Fruit fly (Drosophila melanogaster): ENCODE data around the gene Sox21b.

Sox21b gene

dm6 chr3L:14131274-14131989 lies at the start of gene Sox21b:
Gene Sox21b (minus strand): TSS chr3L:14131324.
- TF ChIP-seq Hr96 (GFP tag; optimal IDR thresholded peaks at IDR 0.05) (peak; percentile 22), kay (GFP tag; ENCODE audit: borderline replicate concordance) (no peak), toe (GFP tag; optimal IDR thresholded peaks at IDR 0.05) (no peak), CG1620 (GFP tag; optimal IDR thresholded peaks at IDR 0.05) (no peak), ovo (GFP tag; optimal IDR thresholded peaks at IDR 0.05) (no peak), CG7101 (tag; optimal IDR thresholded peaks at IDR 0.05) (no peak), pad (GFP tag; optimal IDR thresholded peaks at IDR 0.05) (peak; percentile 76), tj (GFP tag; optimal IDR thresholded peaks at IDR 0.05) (peak; percentile 34), CG7045 (GFP tag; optimal IDR thresholded peaks at IDR 0.05) (peak; percentile 11), cic (GFP tag; optimal IDR thresholded peaks at IDR 0.05) (no peak), cnc (optimal IDR thresholded peaks at IDR 0.05) (no peak)

dm6 chr3L:14178520-14178919 lies 47.4 kb upstream of the Sox21b start, which contains the start of gene D:
Gene D (minus strand): TSS chr3L:14178620.
- TF ChIP-seq Clk (GFP tag; optimal IDR thresholded peaks at IDR 0.05) (no peak), ovo (GFP tag; optimal IDR thresholded peaks at IDR 0.05) (no peak), CG7101 (tag; optimal IDR thresholded peaks at IDR 0.05) (no peak), tj (GFP tag; optimal IDR thresholded peaks at IDR 0.05) (no peak), toe (GFP tag; optimal IDR thresholded peaks at IDR 0.05) (no peak), pad (GFP tag; optimal IDR thresholded peaks at IDR 0.05) (no peak), Crg-1 (GFP tag; optimal IDR thresholded peaks at IDR 0.05) (no peak), Hr96 (GFP tag; optimal IDR thresholded peaks at IDR 0.05) (no peak), CG14711 (tag; optimal IDR thresholded peaks at IDR 0.05) (no peak), CG7045 (GFP tag; optimal IDR thresholded peaks at IDR 0.05) (no peak)

dm6 chr3L:14177476-14178179 lies 46.5 kb upstream of the Sox21b start:
- TF ChIP-seq cic (GFP tag; optimal IDR thresholded peaks at IDR 0.05), result no peak
- peak; percentile 23 for TF ChIP-seq Hr96 (GFP tag; optimal IDR thresholded peaks at IDR 0.05)
- TF ChIP-seq CG11617 (GFP tag; optimal IDR thresholded peaks at IDR 0.05), result no peak
- no peak for TF ChIP-seq cnc (optimal IDR thresholded peaks at IDR 0.05)
- TF ChIP-seq CG7045 (GFP tag; optimal IDR thresholded peaks at IDR 0.05), result peak; percentile 8
- TF ChIP-seq pad (GFP tag; optimal IDR thresholded peaks at IDR 0.05), result peak; percentile 70

dm6 chr3L:14174197-14174596 lies 43.1 kb upstream of the Sox21b start:
- TF ChIP-seq CG5204 (GFP tag; optimal IDR thresholded peaks at IDR 0.05) (peak; percentile 3), CG7101 (tag; optimal IDR thresholded peaks at IDR 0.05) (peak; percentile 28), toe (GFP tag; optimal IDR thresholded peaks at IDR 0.05) (no peak), bab1 (GFP tag; optimal IDR thresholded peaks at IDR 0.05) (no peak), Hr96 (GFP tag; optimal IDR thresholded peaks at IDR 0.05) (no peak), CG7045 (GFP tag; optimal IDR thresholded peaks at IDR 0.05) (no peak), CG33017 (tag; optimal IDR thresholded peaks at IDR 0.05) (no peak)

- TF ChIP-seq cnc (optimal IDR thresholded peaks at IDR 0.05) (no peak), Mnt (GFP tag; optimal IDR thresholded peaks at IDR 0.05) (no peak), bab1 (GFP tag; optimal IDR thresholded peaks at IDR 0.05) (no peak), CG1620 (GFP tag; optimal IDR thresholded peaks at IDR 0.05) (no peak), ovo (GFP tag; optimal IDR thresholded peaks at IDR 0.05) (no peak), cic (GFP tag; optimal IDR thresholded peaks at IDR 0.05) (no peak)
These were observed 42.2 kb upstream of the Sox21b start for dm6 chr3L:14173325-14173724.

DNA sequence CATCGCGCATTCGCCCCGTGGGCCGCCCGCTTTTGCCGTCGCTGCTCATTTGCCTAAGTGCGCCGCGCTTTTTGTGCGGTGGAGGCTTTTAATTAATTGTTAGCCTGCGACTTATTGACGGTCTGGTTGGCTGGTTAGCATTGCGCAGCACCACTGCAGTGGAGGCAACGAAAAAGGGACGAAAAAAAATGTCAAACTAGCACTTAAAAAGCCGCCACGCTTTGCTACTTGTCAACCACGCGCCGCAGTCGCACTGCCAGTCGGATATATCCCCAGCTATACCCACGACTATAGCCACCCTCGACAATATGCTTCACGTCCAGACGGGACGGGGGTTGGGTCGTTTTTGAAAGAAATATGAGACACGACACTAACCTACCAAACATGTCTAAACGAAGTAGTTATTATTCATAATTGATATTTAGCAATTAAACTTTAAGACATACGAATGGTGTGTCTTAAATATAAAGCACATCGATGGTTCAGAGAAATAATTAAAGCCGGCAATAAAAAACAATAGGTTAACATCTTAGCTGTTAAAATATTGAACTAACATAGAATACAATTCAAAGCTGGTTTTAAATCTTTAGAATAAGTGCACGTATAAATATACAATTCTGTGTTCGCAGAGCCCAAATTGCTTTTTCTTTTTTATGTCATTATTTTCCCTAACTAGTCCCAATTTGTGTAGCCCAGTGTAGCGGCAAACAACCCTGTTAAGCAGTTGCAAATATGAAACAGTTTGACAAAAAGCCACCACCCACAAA lies 41.2 kb upstream of the Sox21b start:
- no peak for TF ChIP-seq CG14711 (tag; optimal IDR thresholded peaks at IDR 0.05)
- TF ChIP-seq ovo (GFP tag; optimal IDR thresholded peaks at IDR 0.05), result no peak
- no peak for TF ChIP-seq pad (GFP tag; optimal IDR thresholded peaks at IDR 0.05)
- no peak for TF ChIP-seq tj (GFP tag; optimal IDR thresholded peaks at IDR 0.05)
- no peak for TF ChIP-seq CG5204 (GFP tag; optimal IDR thresholded peaks at IDR 0.05)
- TF ChIP-seq CG33017 (tag; optimal IDR thresholded peaks at IDR 0.05), result no peak
- TF ChIP-seq Crg-1 (GFP tag; optimal IDR thresholded peaks at IDR 0.05), result no peak
- no peak for TF ChIP-seq cic (GFP tag; optimal IDR thresholded peaks at IDR 0.05)
- no peak for TF ChIP-seq cnc (optimal IDR thresholded peaks at IDR 0.05)
- no peak for TF ChIP-seq CG12768 (GFP tag; optimal IDR thresholded peaks at IDR 0.05)
- TF ChIP-seq CG11617 (GFP tag; optimal IDR thresholded peaks at IDR 0.05), result no peak
- TF ChIP-seq CG7101 (tag; optimal IDR thresholded peaks at IDR 0.05), result no peak
- TF ChIP-seq CG7045 (GFP tag; optimal IDR thresholded peaks at IDR 0.05), result no peak

All from whole organism, adult.